Worm (Caenorhabditis elegans): Measurements from ENCODE around the gene clec-64.

clec-64 gene

DNA sequence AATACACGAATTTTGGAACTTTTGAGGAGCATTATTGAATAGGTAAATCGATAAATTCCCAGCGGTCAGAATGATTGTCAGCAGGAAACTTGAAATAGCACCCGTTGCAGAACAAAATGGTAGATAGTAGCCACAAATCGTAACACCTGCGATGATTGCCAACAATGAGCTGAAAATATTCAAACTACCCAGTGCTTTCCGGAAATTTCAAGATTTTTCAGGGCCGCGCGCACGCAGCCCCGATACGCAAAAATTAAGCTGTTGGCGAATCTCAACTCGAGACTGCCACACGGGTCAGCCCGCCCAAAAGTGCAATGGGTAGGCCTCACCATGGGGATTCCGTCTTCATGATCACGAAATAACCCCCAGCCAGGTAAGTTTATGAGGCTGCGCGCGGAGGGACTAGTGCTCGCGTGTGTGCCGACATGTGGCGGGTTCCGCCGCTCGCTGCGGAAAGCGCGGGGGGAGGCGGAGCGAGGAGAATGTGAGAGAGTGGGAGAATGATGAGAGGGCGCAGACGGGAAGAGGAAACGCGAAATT lies 46.6 kb downstream of the clec-64 start (continued):
- TF ChIP-seq lsy-2 (tag; optimal IDR thresholded peaks at IDR 0.05) (peak; percentile 79 to 85), hlh-4 (tag; optimal IDR thresholded peaks at IDR 0.05) (peak; percentile 49), ces-1 (GFP tag; optimal IDR thresholded peaks at IDR 0.05) (no peak), lir-3 (tag; optimal IDR thresholded peaks at IDR 0.05; ENCODE audit: poor library complexity) (peak; percentile 72), swsn-7 (tag; optimal IDR thresholded peaks at IDR 0.05) (peak; percentile 98), ztf-4 (tag; optimal IDR thresholded peaks at IDR 0.05) (peak; percentile 85), nhr-90 (tag; optimal IDR thresholded peaks at IDR 0.05; ENCODE audit: poor library complexity) (peak; percentile 99), snu-23 (GFP tag; optimal IDR thresholded peaks at IDR 0.05) (peak; percentile 97), nhr-11 (tag; optimal IDR thresholded peaks at IDR 0.05) (peak; percentile 70), nhr-28 (tag; optimal IDR thresholded peaks at IDR 0.05) (no peak), egl-27 (tag; optimal IDR thresholded peaks at IDR 0.05) (peak; percentile 12 to 74), ceh-63 (GFP tag; optimal IDR thresholded peaks at IDR 0.05) (no peak), aly-2 (tag; optimal IDR thresholded peaks at IDR 0.05) (peak; percentile 93), nhr-19 (GFP tag; conservative IDR thresholded peaks at IDR 0.05) (peak; percentile 98), vab-15 (tag; optimal IDR thresholded peaks at IDR 0.05) (no peak), zag-1 (tag; optimal IDR thresholded peaks at IDR 0.05) (no peak), lin-14 (GFP tag; optimal IDR thresholded peaks at IDR 0.05) (peak; percentile 95), skn-1 (tag; optimal IDR thresholded peaks at IDR 0.05) (peak; percentile 76), sptf-1 (tag; optimal IDR thresholded peaks at IDR 0.05) (no peak), ceh-82 (tag; optimal IDR thresholded peaks at IDR 0.05) (peak; percentile 90 to 94 (median 92)), hlh-17 (GFP tag; optimal IDR thresholded peaks at IDR 0.05; ENCODE audit: borderline replicate concordance) (no peak), pqm-1 (tag; optimal IDR thresholded peaks at IDR 0.05) (peak; percentile 62), fkh-8 (tag; optimal IDR thresholded peaks at IDR 0.05) (peak; percentile 95), mab-9 (GFP tag; IDR thresholded peaks at IDR 0.05) (peak; percentile 80; the same call in 1 of the 2 replicates), C16A3.4 (tag; optimal IDR thresholded peaks at IDR 0.05) (peak; percentile 63), jun-1 (tag; optimal IDR thresholded peaks at IDR 0.05) (peak; percentile 88), nhr-237 (tag; optimal IDR thresholded peaks at IDR 0.05) (peak; percentile 46), grh-1 (GFP tag; IDR thresholded peaks at IDR 0.05) (peak; percentile 97), fos-1 (tag; optimal IDR thresholded peaks at IDR 0.05) (peak; percentile 92), ceh-90 (tag; optimal IDR thresholded peaks at IDR 0.05) (peak; percentile 64), elt-2 (tag; optimal IDR thresholded peaks at IDR 0.05) (peak; percentile 96), pag-3 (tag; optimal IDR thresholded peaks at IDR 0.05; ENCODE audit: borderline replicate concordance, insufficient read depth) (no peak), F16B12.6 (tag; optimal IDR thresholded peaks at IDR 0.05) (peak; percentile 39), nhr-84 (tag; optimal IDR thresholded peaks at IDR 0.05) (no peak), xbp-1 (tag; optimal IDR thresholded peaks at IDR 0.05) (peak; percentile 94), ama-1 (optimal IDR thresholded peaks at IDR 0.05) (peak; percentile 100), isw-1 (GFP tag; IDR thresholded peaks at IDR 0.05) (peak; percentile 84), fkh-10 (GFP tag; optimal IDR thresholded peaks at IDR 0.05) (peak; percentile 70), tlp-1 (tag; optimal IDR thresholded peaks at IDR 0.05) (no peak), rnt-1 (tag; optimal IDR thresholded peaks at IDR 0.05) (peak; percentile 95), unc-98 (GFP tag; IDR thresholded peaks at IDR 0.05) (peak; percentile 68)

- no peak for TF ChIP-seq ztf-4 (tag; optimal IDR thresholded peaks at IDR 0.05)
- no peak for TF ChIP-seq Y116A8C.19 (tag; optimal IDR thresholded peaks at IDR 0.05; ENCODE audit: borderline replicate concordance)
- TF ChIP-seq zip-4 (GFP tag; optimal IDR thresholded peaks at IDR 0.05), result no peak
- no peak for TF ChIP-seq nhr-85 (tag)
- no peak for TF ChIP-seq alr-1 (tag; optimal IDR thresholded peaks at IDR 0.05; ENCODE audit: borderline replicate concordance)
- peak; percentile 50 for TF ChIP-seq blmp-1 (tag; optimal IDR thresholded peaks at IDR 0.05)
- TF ChIP-seq unc-130 (tag; optimal IDR thresholded peaks at IDR 0.05), result no peak
Observed at ce11 chrII:12948158-12948557, 50.1 kb downstream of the clec-64 start, which contains the start of gene F58G1.7. TSS of gene F58G1.7 (minus strand) at chrII:12948258.

All from whole organism, L1 larva.